Worm (Caenorhabditis elegans) whole organism, L4/young adult: ENCODE data around the gene C36C5.4.

Experiments
- W03F9.2 ChIP-seq: fragments of 150-350 bp; optimal IDR thresholded peaks from 2 replicates; lab custom pipeline; 2014; ENCODE audit warnings: missing biosample characterization, missing genetic modification characterization
- him-1 ChIP-seq: sonication (generic microtip); optimal IDR thresholded peaks from 2 replicates; lab custom pipeline; 2016; ENCODE audit warnings: missing genotype, missing genetic modification reagents, missing genetic modification characterization, missing compliant biosample characterization

ce11 chrV:3146932-3147331, 19.4 kb upstream of the C36C5.4 start, which contains the start of gene srab-11:
- TF ChIP-seq W03F9.2 (tag; lab: Kevin White, UChicago) (no peak), him-1 (no peak)
